Worm (Caenorhabditis elegans) whole organism, midembryonic: Measurements from ENCODE around the gene PDB1.1.

Source experiments
- T22C8.4 ChIP-seq: fragments of 200-800 bp; sonication (Bioruptor generic); IDR thresholded peaks from 2 replicates; pipeline ENCODE4 v1.3.6; 2022; ENCODE audit warnings: missing genetic modification characterization, missing compliant biosample characterization
- cog-1 ChIP-seq: sonication (generic microtip); optimal IDR thresholded peaks from 2 replicates; lab custom pipeline; 2016; ENCODE audit warnings: missing genetic modification characterization, missing compliant biosample characterization
- flt-1 ChIP-seq: fragments of 200-800 bp; sonication (Bioruptor generic); IDR thresholded peaks from 2 replicates; pipeline ENCODE4 v1.3.6; 2022; ENCODE audit warnings: missing genetic modification characterization, missing compliant biosample characterization
- klf-2 ChIP-seq: fragments of 200-800 bp; sonication (Bioruptor generic); conservative IDR thresholded peaks from 2 replicates; pipeline ENCODE4 v1.3.6; 2022; ENCODE audit warnings: missing genetic modification reagents, missing genetic modification characterization, missing compliant biosample characterization
- med-1 ChIP-seq: sonication (generic microtip); optimal IDR thresholded peaks from 2 replicates; lab custom pipeline; 2017; ENCODE audit warnings: missing genetic modification characterization, mild to moderate bottlenecking, missing compliant biosample characterization, antibody characterized with exemption, missing genetic modification reagents; ENCODE audit not compliant: insufficient read depth
- ref-1 ChIP-seq: fragments of 200-800 bp; sonication (Bioruptor generic); conservative IDR thresholded peaks from 2 replicates; pipeline ENCODE4 v1.3.6; 2022; ENCODE audit warnings: missing genetic modification reagents, missing genetic modification characterization, missing compliant biosample characterization
- tab-1 ChIP-seq: fragments of 200-800 bp; sonication (Bioruptor generic); IDR thresholded peaks from 2 replicates; pipeline ENCODE4 v1.3.6; 2022; ENCODE audit warnings: missing genetic modification characterization, missing compliant biosample characterization
- ztf-23 ChIP-seq: fragments of 200-800 bp; sonication (Bioruptor generic); IDR thresholded peaks from 2 replicates; pipeline ENCODE4 v1.3.6; 2022; ENCODE audit warnings: missing genetic modification reagents, missing genetic modification characterization, missing compliant biosample characterization
- ztf-29 ChIP-seq: fragments of 200-800 bp; sonication (Bioruptor generic); IDR thresholded peaks from 2 replicates; pipeline ENCODE4 v1.3.6; 2022; ENCODE audit warnings: missing genetic modification reagents, missing genetic modification characterization, missing compliant biosample characterization

The PDB1.1 gene

ce11 chrX:7565005-7565404, 6.1 kb upstream of the PDB1.1 start, which contains the start of gene vps-52:
TSS of gene vps-52 (plus strand) at chrX:7565323.
- TF ChIP-seq ztf-29 (GFP tag; lab: Robert Waterston, UW): no peak
- TF ChIP-seq flt-1: no peak

- TF ChIP-seq ztf-23 (GFP tag; lab: Robert Waterston, UW): no peak
- TF ChIP-seq cog-1: no peak
Measured at ce11 chrX:7563425-7563824, 4.5 kb upstream of the PDB1.1 start.

- TF ChIP-seq tab-1 (GFP tag; lab: Robert Waterston, UW) (no peak), T22C8.4 (GFP tag; lab: Robert Waterston, UW) (no peak), flt-1 (no peak), ref-1 (GFP tag; lab: Robert Waterston, UW) (no peak), ztf-23 (GFP tag; lab: Robert Waterston, UW) (no peak), med-1 (GFP tag; lab: Kevin White, UChicago) (no peak)
Measured at ce11 chrX:7562625-7563024, 3.7 kb upstream of the PDB1.1 start, which contains the start of gene sto-1. TSS of gene sto-1 (plus strand) at chrX:7562824.

ce11 chrX:7561972-7562371, 3.1 kb upstream of the PDB1.1 start:
- TF ChIP-seq med-1 (GFP tag; lab: Kevin White, UChicago): no peak
- TF ChIP-seq T22C8.4 (GFP tag; lab: Robert Waterston, UW): no peak
- TF ChIP-seq cog-1: no peak
- no peak for TF ChIP-seq flt-1
- no peak for TF ChIP-seq tab-1 (GFP tag; lab: Robert Waterston, UW)
- TF ChIP-seq klf-2 (GFP tag; lab: Robert Waterston, UW): no peak
- TF ChIP-seq ztf-29 (GFP tag; lab: Robert Waterston, UW): no peak
- TF ChIP-seq ref-1 (GFP tag; lab: Robert Waterston, UW): no peak
- TF ChIP-seq ztf-23 (GFP tag; lab: Robert Waterston, UW): no peak

- TF ChIP-seq ztf-23 (GFP tag; lab: Robert Waterston, UW) (no peak), T22C8.4 (GFP tag; lab: Robert Waterston, UW) (no peak), tab-1 (GFP tag; lab: Robert Waterston, UW) (no peak), ztf-29 (GFP tag; lab: Robert Waterston, UW) (no peak), klf-2 (GFP tag; lab: Robert Waterston, UW) (no peak), med-1 (GFP tag; lab: Kevin White, UChicago) (no peak), cog-1 (no peak), ref-1 (GFP tag; lab: Robert Waterston, UW) (no peak)
Measured at ce11 chrX:7554326-7554725, 4.6 kb downstream of the PDB1.1 start, which contains the start of gene F46C8.8. TSS of gene F46C8.8 (minus strand) at chrX:7554426.

ce11 chrX:7553331-7553730, 5.6 kb downstream of the PDB1.1 start:
- TF ChIP-seq cog-1: no peak
- TF ChIP-seq med-1 (GFP tag; lab: Kevin White, UChicago): no peak
- no peak for TF ChIP-seq T22C8.4 (GFP tag; lab: Robert Waterston, UW)
- TF ChIP-seq ztf-29 (GFP tag; lab: Robert Waterston, UW): no peak
- TF ChIP-seq ztf-23 (GFP tag; lab: Robert Waterston, UW): no peak
- TF ChIP-seq flt-1: no peak

ce11 chrX:7550452-7550851, 8.4 kb downstream of the PDB1.1 start:
- TF ChIP-seq flt-1: no peak
- no peak for TF ChIP-seq ztf-29 (GFP tag; lab: Robert Waterston, UW)
- no peak for TF ChIP-seq T22C8.4 (GFP tag; lab: Robert Waterston, UW)
- TF ChIP-seq ref-1 (GFP tag; lab: Robert Waterston, UW): no peak
- no peak for TF ChIP-seq klf-2 (GFP tag; lab: Robert Waterston, UW)
- no peak for TF ChIP-seq med-1 (GFP tag; lab: Kevin White, UChicago)

ce11 chrX:7548158-7548557, 10.7 kb downstream of the PDB1.1 start, which contains the start of gene F46C8.1:
TSS of gene F46C8.1 (plus strand) at chrX:7548458.
- TF ChIP-seq flt-1: no peak
- no peak for TF ChIP-seq med-1 (GFP tag; lab: Kevin White, UChicago)
- no peak for TF ChIP-seq cog-1
- TF ChIP-seq klf-2 (GFP tag; lab: Robert Waterston, UW): no peak
- no peak for TF ChIP-seq ztf-23 (GFP tag; lab: Robert Waterston, UW)
- TF ChIP-seq ref-1 (GFP tag; lab: Robert Waterston, UW): no peak
- TF ChIP-seq tab-1 (GFP tag; lab: Robert Waterston, UW): no peak
- no peak for TF ChIP-seq T22C8.4 (GFP tag; lab: Robert Waterston, UW)
- TF ChIP-seq ztf-29 (GFP tag; lab: Robert Waterston, UW): no peak

ce11 chrX:7547696-7548095, 11.2 kb downstream of the PDB1.1 start:
- no peak for TF ChIP-seq ref-1 (GFP tag; lab: Robert Waterston, UW)
- no peak for TF ChIP-seq ztf-23 (GFP tag; lab: Robert Waterston, UW)
- TF ChIP-seq ztf-29 (GFP tag; lab: Robert Waterston, UW): no peak
- TF ChIP-seq tab-1 (GFP tag; lab: Robert Waterston, UW): no peak
- TF ChIP-seq klf-2 (GFP tag; lab: Robert Waterston, UW): no peak
- TF ChIP-seq flt-1: no peak
- no peak for TF ChIP-seq cog-1
- TF ChIP-seq T22C8.4 (GFP tag; lab: Robert Waterston, UW): no peak
- no peak for TF ChIP-seq med-1 (GFP tag; lab: Kevin White, UChicago)

- TF ChIP-seq ref-1 (GFP tag; lab: Robert Waterston, UW): no peak
- TF ChIP-seq ztf-29 (GFP tag; lab: Robert Waterston, UW): no peak
- TF ChIP-seq med-1 (GFP tag; lab: Kevin White, UChicago): no peak
- no peak for TF ChIP-seq tab-1 (GFP tag; lab: Robert Waterston, UW)
- no peak for TF ChIP-seq T22C8.4 (GFP tag; lab: Robert Waterston, UW)
- no peak for TF ChIP-seq klf-2 (GFP tag; lab: Robert Waterston, UW)
- no peak for TF ChIP-seq ztf-23 (GFP tag; lab: Robert Waterston, UW)
- no peak for TF ChIP-seq flt-1
- TF ChIP-seq cog-1: no peak
Measured at ce11 chrX:7546509-7546908, 12.4 kb downstream of the PDB1.1 start, which contains the start of gene col-174. TSS of gene col-174 (plus strand) at chrX:7546809.
